Worm (Caenorhabditis elegans): ENCODE measurements around the gene mltn-3.

ce11 chrII:13888278-13888677 lies 27.9 kb upstream of the mltn-3 start, which contains the start of gene mcd-1:
- TF ChIP-seq nhr-25 (tag; optimal IDR thresholded peaks at IDR 0.05), result no peak
- no peak for TF ChIP-seq fos-1 (tag; optimal IDR thresholded peaks at IDR 0.05)
- TF ChIP-seq nhr-28 (tag; optimal IDR thresholded peaks at IDR 0.05), result no peak
- TF ChIP-seq nhr-11 (tag; optimal IDR thresholded peaks at IDR 0.05), result no peak
- TF ChIP-seq egl-27 (tag; optimal IDR thresholded peaks at IDR 0.05), result no peak
- no peak for TF ChIP-seq elt-3 (tag; optimal IDR thresholded peaks at IDR 0.05)

Measured in whole organism, L3 larva.